Worm (Caenorhabditis elegans): ENCODE data around the gene abts-3.

DNA sequence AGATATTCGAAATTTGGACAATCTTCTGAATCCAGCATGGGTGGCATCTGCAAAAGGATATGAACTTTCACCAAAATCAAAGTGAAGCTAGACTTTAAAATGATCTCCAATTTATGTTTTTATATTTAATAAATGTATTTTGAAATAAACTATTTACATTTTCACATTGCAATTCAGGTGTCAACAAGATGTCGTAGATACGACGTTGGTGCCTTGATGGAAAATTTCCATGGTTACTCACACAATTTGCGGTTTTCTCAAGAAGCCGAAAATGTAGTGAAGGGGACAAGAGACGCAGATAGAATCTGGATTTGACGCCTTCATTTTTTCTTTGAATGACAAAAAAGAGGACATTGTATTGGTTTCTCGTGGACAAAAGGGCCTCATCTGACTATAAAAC lies 33.2 kb upstream of the abts-3 start, which contains the start of gene rgs-3:
- TF ChIP-seq him-1 (tag; optimal IDR thresholded peaks at IDR 0.05): no peak
- TF ChIP-seq W03F9.2 (tag; optimal IDR thresholded peaks at IDR 0.05): no peak
